Fruit fly (Drosophila melanogaster): ENCODE measurements around the gene Lam.

DNA sequence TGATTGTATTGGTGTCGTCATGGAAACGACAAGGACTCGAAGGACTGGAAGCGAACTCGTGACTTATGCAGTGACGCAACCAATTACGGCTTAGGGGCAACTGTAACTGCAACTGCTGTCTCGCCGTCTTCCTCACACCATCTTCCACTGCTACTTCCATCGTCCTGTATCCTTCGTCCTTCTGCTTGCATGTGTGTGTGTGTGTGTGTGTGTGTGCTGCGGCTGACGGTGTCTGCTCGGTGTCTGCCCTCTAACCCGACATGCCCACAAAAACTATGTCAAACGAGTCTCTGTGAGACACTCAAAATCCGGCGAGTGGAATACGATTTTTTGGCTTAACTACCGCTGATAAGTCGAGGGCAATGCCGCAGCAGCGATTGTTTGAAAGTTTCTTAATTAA lies 51.6 kb downstream of the Lam start:
- no peak for TF ChIP-seq Ets98B (GFP tag; IDR thresholded peaks at IDR 0.05)
- TF ChIP-seq fd96Ca (GFP tag; IDR thresholded peaks at IDR 0.05), result no peak
- no peak for TF ChIP-seq EcR (GFP tag; optimal IDR thresholded peaks at IDR 0.05)
- TF ChIP-seq CG10348 (GFP tag; IDR thresholded peaks at IDR 0.05), result no peak
- TF ChIP-seq Pif1A (GFP tag; optimal IDR thresholded peaks at IDR 0.05), result no peak
- TF ChIP-seq Pif1B (GFP tag; optimal IDR thresholded peaks at IDR 0.05), result no peak
- TF ChIP-seq Snoo (tag; optimal IDR thresholded peaks at IDR 0.05), result no peak
- TF ChIP-seq CG13204 (GFP tag; optimal IDR thresholded peaks at IDR 0.05), result no peak
- TF ChIP-seq gl (tag; optimal IDR thresholded peaks at IDR 0.05), result no peak
- TF ChIP-seq CG17806 (tag; optimal IDR thresholded peaks at IDR 0.05), result no peak
- no peak for TF ChIP-seq D1 (tag; optimal IDR thresholded peaks at IDR 0.05)
- no peak for TF ChIP-seq CG15710 (tag; optimal IDR thresholded peaks at IDR 0.05)
- no peak for TF ChIP-seq CG34367 (tag; optimal IDR thresholded peaks at IDR 0.05)
- TF ChIP-seq rn (GFP tag; IDR thresholded peaks at IDR 0.05), result no peak

All from whole organism, pupa.